Worm (Caenorhabditis elegans) whole organism, early embryonic: ENCODE data around the gene F22H10.1.

Experiments
- aly-1 ChIP-seq: sonication (generic microtip); optimal IDR thresholded peaks from 2 replicates; lab custom pipeline; 2016; ENCODE audit warnings: missing genetic modification characterization, missing compliant biosample characterization
- ama-1 ChIP-seq: fragments of 150-350 bp; optimal IDR thresholded peaks from 2 replicates; lab custom pipeline; 2014
- ets-7 ChIP-seq: sonication (generic microtip); optimal IDR thresholded peaks from 2 replicates; lab custom pipeline; 2016; ENCODE audit warnings: missing genotype, missing genetic modification characterization, missing compliant biosample characterization
- flt-1 ChIP-seq: fragments of 200-800 bp; sonication (Bioruptor generic); IDR thresholded peaks from 2 replicates; pipeline ENCODE4 v1.3.6; 2022; ENCODE audit warnings: missing genetic modification characterization, missing compliant biosample characterization
- hmbx-1 ChIP-seq: sonication (generic microtip); optimal IDR thresholded peaks from 2 replicates; lab custom pipeline; 2016; ENCODE audit warnings: mild to moderate bottlenecking, missing genetic modification characterization, missing compliant biosample characterization
- scrt-1 ChIP-seq: fragments of 200-800 bp; sonication (Bioruptor generic); IDR thresholded peaks from 2 replicates; pipeline ENCODE4 v1.3.6; 2022; ENCODE audit warnings: missing genetic modification characterization, missing compliant biosample characterization
- tbx-11 ChIP-seq: fragments of 200-800 bp; sonication (Bioruptor generic); IDR thresholded peaks from 2 replicates; pipeline ENCODE4 v1.3.6; 2022; ENCODE audit warnings: missing genetic modification characterization, missing compliant biosample characterization
- tbx-37 ChIP-seq: fragments of 200-800 bp; sonication (Bioruptor generic); conservative IDR thresholded peaks from 2 replicates; pipeline ENCODE4 v1.3.6; 2022; ENCODE audit warnings: missing genetic modification reagents, missing genetic modification characterization, missing compliant biosample characterization

DNA sequence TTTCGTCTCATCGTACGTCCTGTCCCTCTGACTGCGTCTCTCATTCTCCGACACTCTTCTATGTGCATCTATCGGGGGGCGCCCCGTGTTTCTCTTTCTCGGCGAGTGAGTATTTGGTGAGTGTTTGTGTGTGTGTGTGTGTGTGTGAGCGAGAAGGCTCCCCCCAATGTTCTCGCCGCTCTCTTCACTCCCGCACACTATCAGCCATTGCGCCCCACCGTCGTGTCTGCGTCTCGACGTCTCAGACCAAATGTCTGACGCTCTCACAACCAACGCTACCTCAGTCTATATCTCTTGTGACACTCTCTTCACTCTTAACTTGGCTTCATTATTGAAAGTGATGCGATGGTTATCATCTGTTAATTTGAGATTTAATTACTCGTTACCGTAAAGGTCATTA lies 24.6 kb downstream of the F22H10.1 start:
- no peak for TF ChIP-seq hmbx-1 (tag; lab: Kevin White, UChicago)
- TF ChIP-seq aly-1 (tag; lab: Kevin White, UChicago): peak; percentile 27
- no peak for TF ChIP-seq tbx-11 (GFP tag; lab: Robert Waterston, UW)
- 0 out of 2 replicates have a peak, but pooled peaks have one; percentile 38 for TF ChIP-seq tbx-37 (GFP tag; lab: Robert Waterston, UW)
- no peak for TF ChIP-seq scrt-1 (GFP tag; lab: Robert Waterston, UW)
- no peak for TF ChIP-seq ets-7 (tag; lab: Kevin White, UChicago)
- peak; percentile 24; the same call in 1 of the 2 replicates for TF ChIP-seq flt-1 (GFP tag; lab: Robert Waterston, UW)
- no peak for TF ChIP-seq ama-1 (lab: Kevin White, UChicago)
